Worm (Caenorhabditis elegans) whole organism, mixed stage, embryonic: ENCODE measurements around the gene ugt-62.

Experiments used
- lsy-2 ChIP-seq: fragments of 150-350 bp; optimal IDR thresholded peaks from 2 replicates; lab custom pipeline; 2014; ENCODE audit warnings: missing biosample characterization, missing genetic modification characterization
- unc-120 ChIP-seq: sonication (generic microtip); optimal IDR thresholded peaks from 2 replicates; lab custom pipeline; 2017; ENCODE audit warnings: missing genetic modification characterization, missing compliant biosample characterization; ENCODE audit not compliant: poor library complexity, severe bottlenecking

- TF ChIP-seq lsy-2 (tag; lab: Kevin White, UChicago) (no peak), unc-120 (tag; lab: Kevin White, UChicago) (peak; percentile 89)
These were observed 21.8 kb upstream of the ugt-62 start, which contains the start of gene pan-1 for ce11 chrIII:4562070-4562788.
